Worm (Caenorhabditis elegans): ENCODE data around the gene dnj-2.
"Not testable (repeated sequence)": the region's sequence is repeated elsewhere in the genome, so short reads cannot be mapped to it uniquely, and the experiment has no call there.

dnj-2 gene

DNA sequence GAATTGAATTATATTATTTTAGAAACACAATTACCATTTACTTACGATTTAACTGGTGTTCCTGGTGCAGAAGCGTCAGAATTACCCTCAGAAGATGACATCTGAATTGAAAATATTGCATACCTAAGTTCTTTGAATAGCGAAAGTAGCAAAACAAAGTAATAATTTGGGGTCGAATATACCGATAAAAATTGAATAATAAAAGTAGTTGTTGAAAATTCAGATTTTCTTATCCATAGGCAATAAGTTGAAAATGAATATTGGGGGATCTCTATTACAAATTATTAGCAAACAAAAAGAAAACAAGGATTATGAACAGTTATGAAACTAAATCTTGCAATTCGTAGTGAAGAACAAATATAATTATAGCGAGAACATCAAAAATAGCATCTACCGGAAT is 15.5 kb upstream of the dnj-2 start, which contains the start of gene leo-1:
Gene leo-1 (minus strand): TSS at position 101 of the 400 bp plus-strand sequence.
- TF ChIP-seq him-1 (tag; optimal IDR thresholded peaks at IDR 0.05) (no peak), dao-5 (tag; optimal IDR thresholded peaks at IDR 0.05) (no peak), W03F9.2 (tag; optimal IDR thresholded peaks at IDR 0.05) (no peak)

DNA sequence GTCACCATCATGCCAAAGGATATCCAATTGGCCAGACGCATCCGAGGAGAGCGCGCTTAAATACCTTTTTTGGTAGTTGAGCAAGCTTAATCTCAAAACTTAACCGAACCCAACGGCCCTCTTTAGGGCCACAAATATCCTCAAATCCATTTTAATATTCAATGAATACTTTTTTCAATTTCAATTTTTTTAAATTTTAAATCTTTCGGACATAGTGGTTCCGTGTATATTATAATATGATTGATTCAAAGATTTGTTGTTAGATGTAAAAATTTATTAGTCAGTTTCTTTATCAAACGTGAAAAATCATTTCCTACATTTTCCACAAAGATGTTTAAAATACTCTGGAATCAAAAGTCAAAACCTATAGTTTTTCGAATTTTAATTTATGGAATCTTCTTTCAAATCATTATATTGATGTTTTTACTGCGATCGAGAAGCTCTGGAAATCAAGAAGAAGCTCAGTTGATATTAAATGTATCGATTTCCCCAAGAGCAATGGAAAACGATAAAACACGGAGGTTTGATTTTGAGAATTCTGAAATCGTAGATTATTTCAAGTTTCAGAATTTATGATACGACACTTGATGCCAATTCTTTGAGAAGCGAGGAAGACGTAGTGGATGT is 13.3 kb upstream of the dnj-2 start, which contains the start of gene B0035.21:
Gene B0035.21 (plus strand): TSS at position 322 of the 627 bp plus-strand sequence.
- TF ChIP-seq dao-5 (tag; optimal IDR thresholded peaks at IDR 0.05) (no peak), him-1 (tag; optimal IDR thresholded peaks at IDR 0.05) (no peak), W03F9.2 (tag; optimal IDR thresholded peaks at IDR 0.05) (no peak)

DNA sequence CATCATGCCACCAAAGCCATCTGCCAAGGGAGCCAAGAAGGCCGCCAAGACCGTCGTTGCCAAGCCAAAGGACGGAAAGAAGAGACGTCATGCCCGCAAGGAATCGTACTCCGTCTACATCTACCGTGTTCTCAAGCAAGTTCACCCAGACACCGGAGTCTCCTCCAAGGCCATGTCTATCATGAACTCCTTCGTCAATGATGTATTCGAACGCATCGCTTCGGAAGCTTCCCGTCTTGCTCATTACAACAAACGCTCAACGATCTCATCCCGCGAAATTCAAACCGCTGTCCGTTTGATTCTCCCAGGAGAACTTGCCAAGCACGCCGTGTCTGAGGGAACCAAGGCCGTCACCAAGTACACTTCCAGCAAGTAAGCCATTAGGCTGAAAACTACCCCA is 11.0 kb upstream of the dnj-2 start, which contains the start of gene his-48:
Gene his-48 (plus strand): TSS at position 5 of the 400 bp plus-strand sequence.
- TF ChIP-seq W03F9.2, dao-5, him-1 (tag; optimal IDR thresholded peaks at IDR 0.05): not testable (repeated sequence)

DNA sequence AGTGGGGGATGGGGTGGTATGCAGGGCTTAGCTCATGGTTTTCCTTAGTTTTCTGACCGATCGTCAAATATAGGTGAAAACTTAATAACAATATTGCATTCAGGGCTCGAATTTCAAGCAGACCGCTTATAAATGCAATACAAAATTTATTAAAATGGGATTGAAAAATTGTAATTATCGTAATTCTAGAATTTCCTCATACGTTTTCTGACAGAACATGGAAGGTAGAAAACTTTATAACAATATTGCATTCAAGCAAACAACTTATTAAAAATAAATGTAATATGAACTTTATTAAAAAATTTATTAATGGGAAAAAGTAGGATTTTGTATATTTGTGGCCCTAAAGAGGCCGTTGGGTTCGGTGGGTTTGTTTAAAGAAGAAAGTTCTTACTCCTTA is 9.9 kb upstream of the dnj-2 start:
- no peak for TF ChIP-seq W03F9.2 (tag; optimal IDR thresholded peaks at IDR 0.05)
- no peak for TF ChIP-seq him-1 (tag; optimal IDR thresholded peaks at IDR 0.05)
- TF ChIP-seq dao-5 (tag; optimal IDR thresholded peaks at IDR 0.05): no peak

DNA sequence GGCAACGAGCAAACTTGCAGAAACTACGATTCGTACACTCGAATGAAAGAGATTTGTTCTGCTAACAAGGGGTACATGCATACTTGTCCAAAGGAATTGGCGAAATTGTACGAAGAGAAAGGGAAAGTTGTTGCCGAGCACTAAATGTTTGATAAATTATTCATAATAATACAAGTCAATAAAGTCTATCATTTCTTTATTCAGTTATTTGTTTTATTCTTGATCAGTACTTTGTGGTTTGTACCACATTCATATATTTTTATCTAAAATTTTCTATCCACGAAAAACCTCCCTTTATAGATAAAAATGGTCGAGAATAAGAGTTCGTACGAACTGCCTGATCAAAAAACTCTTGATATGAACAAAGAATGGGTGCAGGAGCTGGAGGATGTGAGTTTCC is 6.7 kb upstream of the dnj-2 start, which contains the start of gene edg-1:
Gene edg-1 (plus strand): TSS at position 301 of the 400 bp plus-strand sequence.
- TF ChIP-seq W03F9.2 (tag; optimal IDR thresholded peaks at IDR 0.05): no peak
- no peak for TF ChIP-seq dao-5 (tag; optimal IDR thresholded peaks at IDR 0.05)
- TF ChIP-seq him-1 (tag; optimal IDR thresholded peaks at IDR 0.05): no peak

DNA sequence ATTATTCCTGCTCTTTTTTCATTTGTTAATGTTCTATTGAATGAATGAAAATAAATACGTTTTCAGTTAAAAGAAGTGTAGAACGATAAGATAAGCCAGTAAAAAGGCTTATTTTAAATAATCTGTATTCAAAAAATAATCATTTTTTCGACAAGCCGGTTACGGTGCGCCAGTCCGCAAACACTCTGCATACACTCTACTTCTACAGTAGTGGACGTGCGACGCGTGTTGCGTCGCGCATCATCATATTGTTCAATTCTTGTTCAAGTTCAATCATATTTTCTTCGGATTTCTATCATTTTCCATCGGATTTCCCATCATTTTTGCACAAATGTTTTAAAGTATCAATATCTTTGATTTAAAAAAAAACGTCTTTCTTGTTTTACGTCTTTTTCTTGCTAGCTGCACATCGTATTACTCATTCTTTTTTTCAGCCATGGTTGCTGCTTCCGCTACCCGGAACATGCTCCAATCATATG is 6.1 kb upstream of the dnj-2 start, which contains the start of gene B0035.18:
Gene B0035.18 (plus strand): TSS at position 429 of the 479 bp plus-strand sequence.
- TF ChIP-seq him-1 (tag; optimal IDR thresholded peaks at IDR 0.05): no peak

DNA sequence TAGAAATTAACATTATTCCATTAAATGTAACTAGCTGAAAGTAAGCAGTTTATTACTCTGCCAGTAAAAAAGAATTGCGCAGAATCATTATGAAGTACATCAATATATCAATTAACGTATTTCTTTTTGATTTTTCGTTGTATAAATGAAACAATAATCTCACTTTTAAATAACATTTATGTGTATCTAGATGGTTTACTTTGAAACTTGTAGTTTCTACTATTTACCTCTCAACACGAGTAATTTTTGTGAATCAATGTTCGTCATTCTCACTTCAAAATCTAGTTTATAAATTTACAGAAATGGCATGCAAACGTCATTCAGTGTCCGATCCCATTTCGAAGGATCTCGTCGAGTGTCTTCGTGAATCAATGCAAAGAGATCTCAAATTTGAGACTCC is 3.3 kb upstream of the dnj-2 start, which contains the start of gene gspd-1:
Gene gspd-1 (plus strand): TSS at position 301 of the 400 bp plus-strand sequence.
- TF ChIP-seq W03F9.2 (tag; optimal IDR thresholded peaks at IDR 0.05): no peak
- no peak for TF ChIP-seq him-1 (tag; optimal IDR thresholded peaks at IDR 0.05)
- no peak for TF ChIP-seq dao-5 (tag; optimal IDR thresholded peaks at IDR 0.05)

DNA sequence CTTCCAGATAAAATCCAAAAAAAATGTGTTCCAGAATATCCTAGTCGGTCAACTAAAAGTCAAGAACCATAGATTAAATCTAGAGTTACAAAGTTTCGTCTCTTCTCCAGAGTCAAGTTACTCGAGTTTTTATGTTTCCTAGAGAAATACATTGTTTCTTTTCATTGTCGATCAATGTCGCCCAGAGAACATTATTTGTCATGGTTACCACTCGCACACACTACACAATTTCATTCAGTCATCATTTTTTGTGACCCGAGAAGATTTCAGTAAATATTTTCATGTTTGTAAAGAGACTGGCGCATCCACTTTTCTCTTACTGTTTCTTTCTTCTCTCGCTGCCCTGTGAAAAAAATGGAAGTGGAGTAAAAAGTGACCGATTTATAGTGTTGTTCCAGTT is 2.9 kb upstream of the dnj-2 start:
- no peak for TF ChIP-seq W03F9.2 (tag; optimal IDR thresholded peaks at IDR 0.05)
- TF ChIP-seq dao-5 (tag; optimal IDR thresholded peaks at IDR 0.05): no peak
- no peak for TF ChIP-seq him-1 (tag; optimal IDR thresholded peaks at IDR 0.05)

DNA sequence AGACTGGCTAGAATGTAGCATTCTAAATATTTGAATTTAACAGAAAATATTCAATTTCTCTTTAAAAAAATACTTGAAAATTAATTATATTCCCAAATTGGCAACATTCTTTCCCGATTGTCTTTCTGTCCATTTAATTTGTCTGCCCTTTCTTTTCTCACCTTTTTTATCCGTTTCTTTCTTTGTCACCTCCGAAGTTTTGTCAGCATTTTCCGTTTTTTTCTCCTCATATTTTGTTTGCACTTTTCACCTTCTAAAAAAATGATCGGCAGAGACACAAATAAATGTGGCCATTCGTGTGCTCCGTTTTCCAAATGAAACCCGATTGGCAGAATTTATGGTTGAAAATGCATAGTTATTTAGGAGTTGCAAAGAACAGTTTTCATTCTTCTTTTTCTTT is 2.3 kb upstream of the dnj-2 start:
- TF ChIP-seq him-1 (tag; optimal IDR thresholded peaks at IDR 0.05): no peak
- TF ChIP-seq W03F9.2 (tag; optimal IDR thresholded peaks at IDR 0.05): no peak
- no peak for TF ChIP-seq dao-5 (tag; optimal IDR thresholded peaks at IDR 0.05)

DNA sequence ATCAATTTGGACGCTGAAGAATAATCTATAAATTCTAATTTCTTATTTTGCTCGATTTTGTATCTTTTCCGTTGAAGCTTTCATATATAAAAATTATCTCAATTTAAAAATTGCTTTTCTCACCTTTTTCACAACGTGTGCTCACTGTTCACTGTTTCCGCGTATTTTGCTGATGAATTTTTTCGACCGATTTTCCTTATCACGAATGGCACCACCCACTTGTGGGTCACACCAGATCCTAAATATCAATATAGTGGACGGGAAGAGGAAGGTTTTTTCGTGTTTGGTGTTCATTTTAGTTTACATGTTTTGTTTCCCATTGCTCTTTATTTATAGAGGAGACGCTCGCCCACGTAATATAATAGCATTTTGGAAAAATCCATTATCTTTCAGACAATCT is 1.9 kb upstream of the dnj-2 start:
- no peak for TF ChIP-seq him-1 (tag; optimal IDR thresholded peaks at IDR 0.05)
- TF ChIP-seq dao-5 (tag; optimal IDR thresholded peaks at IDR 0.05): no peak
- TF ChIP-seq W03F9.2 (tag; optimal IDR thresholded peaks at IDR 0.05): no peak

DNA sequence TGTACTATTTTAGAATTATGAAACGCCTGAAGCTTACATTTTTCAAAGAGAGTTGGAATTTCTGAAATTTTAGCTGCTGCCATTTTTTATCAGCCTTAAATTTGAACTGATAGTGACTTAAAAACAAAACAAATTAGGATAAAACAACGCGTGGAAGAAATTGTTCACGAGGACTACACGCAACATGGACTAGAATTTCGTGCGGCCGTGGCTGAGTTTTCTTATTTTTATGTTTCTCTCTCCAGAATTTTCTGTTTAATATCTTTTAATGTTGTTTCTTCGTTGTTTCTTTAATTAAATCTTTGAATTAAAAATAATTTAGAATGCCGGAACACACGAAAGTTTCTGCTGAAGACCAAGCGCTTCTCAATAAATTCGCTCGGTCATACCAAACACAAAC is 1.1 kb upstream of the dnj-2 start, which contains the start of the genes B0035.3, B0035.22 and pfd-4:
Gene B0035.3 (minus strand): TSS at position 114 of the 400 bp plus-strand sequence.
Gene B0035.22 (plus strand): TSS at position 269 of the 400 bp plus-strand sequence.
Gene pfd-4 (plus strand): TSS at position 323 of the 400 bp plus-strand sequence.
- TF ChIP-seq W03F9.2 (tag; optimal IDR thresholded peaks at IDR 0.05) (peak; percentile 81), dao-5 (tag; optimal IDR thresholded peaks at IDR 0.05) (no peak), him-1 (tag; optimal IDR thresholded peaks at IDR 0.05) (no peak)

DNA sequence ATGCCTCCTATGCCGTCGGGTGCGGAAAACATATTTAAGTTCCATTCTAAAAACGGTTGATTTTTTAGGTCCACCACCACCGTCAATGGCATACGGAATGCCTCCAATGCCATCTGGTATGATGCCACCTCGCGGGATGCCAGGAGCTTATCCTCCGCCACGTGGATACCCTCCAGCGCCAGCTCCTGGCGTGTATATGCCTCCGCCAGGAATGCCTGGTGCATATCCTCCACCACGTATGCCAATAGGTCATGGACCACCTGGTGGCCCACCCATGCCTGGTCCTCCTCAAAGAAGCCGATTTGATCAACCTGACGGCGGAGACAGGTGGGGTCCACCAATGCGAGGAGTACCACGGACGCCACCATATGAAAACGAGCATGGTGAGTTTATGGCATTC is 2.3 kb downstream of the dnj-2 start:
- TF ChIP-seq W03F9.2 (tag; optimal IDR thresholded peaks at IDR 0.05) (no peak), dao-5 (tag; optimal IDR thresholded peaks at IDR 0.05) (no peak), him-1 (tag; optimal IDR thresholded peaks at IDR 0.05) (no peak)

DNA sequence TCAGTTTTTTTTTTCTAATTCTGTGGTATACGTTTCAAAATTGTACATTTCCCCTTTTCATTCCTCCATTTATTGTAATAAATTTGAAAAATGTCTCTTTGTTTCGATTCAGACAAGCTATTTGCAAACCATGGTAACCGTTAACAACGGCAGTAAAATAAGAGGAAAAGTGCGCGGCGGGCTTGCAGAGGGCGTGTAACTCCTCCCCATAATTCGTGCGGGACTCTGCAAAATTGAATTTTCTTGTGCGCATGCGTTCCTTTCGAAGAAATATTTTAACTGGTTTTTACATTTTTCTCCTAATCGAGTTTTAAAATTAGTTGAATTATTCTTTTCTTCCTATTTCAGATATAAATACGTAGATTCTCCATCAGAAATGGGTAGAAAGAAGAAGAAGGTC is 3.2 kb downstream of the dnj-2 start, which contains the start of gene znf-207:
Gene znf-207 (plus strand): TSS at position 349 of the 400 bp plus-strand sequence.
- no peak for TF ChIP-seq him-1 (tag; optimal IDR thresholded peaks at IDR 0.05)
- no peak for TF ChIP-seq dao-5 (tag; optimal IDR thresholded peaks at IDR 0.05)
- peak; percentile 49 for TF ChIP-seq W03F9.2 (tag; optimal IDR thresholded peaks at IDR 0.05)

DNA sequence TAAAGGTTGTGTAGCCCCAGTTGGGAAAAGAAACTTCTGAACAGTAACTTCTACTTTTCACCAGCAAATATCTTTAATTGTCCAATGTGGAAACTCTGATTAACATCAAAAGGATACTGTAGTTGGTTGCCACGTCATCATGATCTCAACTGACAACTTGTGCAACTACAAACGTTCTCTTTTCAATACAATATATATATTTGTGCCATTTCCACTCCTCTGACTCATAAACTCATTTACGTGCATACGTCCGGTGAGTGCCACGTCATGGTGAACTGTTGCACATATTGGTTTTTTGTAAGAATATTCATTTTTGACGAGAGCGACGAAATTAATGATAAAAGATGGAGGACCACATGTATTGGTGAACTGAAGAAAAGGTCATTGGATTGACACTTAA is 6.0 kb downstream of the dnj-2 start:
- TF ChIP-seq W03F9.2 (tag; optimal IDR thresholded peaks at IDR 0.05): no peak
- no peak for TF ChIP-seq him-1 (tag; optimal IDR thresholded peaks at IDR 0.05)
- TF ChIP-seq dao-5 (tag; optimal IDR thresholded peaks at IDR 0.05): no peak

Measured in whole organism, L4/young adult.